Worm (Caenorhabditis elegans) whole organism, L4 larva: Measurements from ENCODE around the gene T04C4.3.

ENCODE experiments used
- F10B5.3 ChIP-seq: sonication (generic microtip); optimal IDR thresholded peaks from 2 replicates; lab custom pipeline; 2016; ENCODE audit warnings: mild to moderate bottlenecking, missing genetic modification characterization, missing compliant biosample characterization
- R02D3.7 ChIP-seq: fragments of 150-350 bp; sonication (generic microtip); optimal IDR thresholded peaks from 3 replicates; lab custom pipeline; 2014; ENCODE audit warnings: missing biosample characterization, missing genetic modification characterization
- T20F7.1 ChIP-seq: fragments of 200-800 bp; sonication (Bioruptor generic); optimal IDR thresholded peaks from 2 replicates; lab custom pipeline; 2018; ENCODE audit warnings: mild to moderate bottlenecking, missing genetic modification characterization, missing compliant biosample characterization
- Y75B8A.6 ChIP-seq: fragments of 200-800 bp; sonication (Bioruptor generic); IDR thresholded peaks from 2 replicates; pipeline ENCODE4 v1.3.6; 2022; ENCODE audit warnings: missing genetic modification reagents, missing genetic modification characterization, missing compliant biosample characterization
- ZK337.2 ChIP-seq: fragments of 200-800 bp; sonication (Bioruptor generic); IDR thresholded peaks from 2 replicates; pipeline ENCODE4 v1.3.6; 2022; ENCODE audit warnings: missing genetic modification reagents, missing genetic modification characterization, missing compliant biosample characterization
- aha-1 ChIP-seq: fragments of 150-350 bp; peaks from one replicate; lab custom pipeline; 2014; ENCODE audit warnings: missing biosample characterization, missing genetic modification characterization
- aly-2 ChIP-seq: sonication (generic microtip); optimal IDR thresholded peaks from 2 replicates; lab custom pipeline; 2018; ENCODE audit warnings: missing biosample characterization, missing genetic modification characterization
- ceh-28 ChIP-seq: fragments of 150-350 bp; optimal IDR thresholded peaks from 2 replicates; lab custom pipeline; 2014; ENCODE audit warnings: missing biosample characterization, missing genetic modification reagents, missing genetic modification characterization
- cey-2 ChIP-seq: sonication (generic microtip); optimal IDR thresholded peaks from 3 replicates; lab custom pipeline; 2017; ENCODE audit warnings: missing genetic modification characterization, mild to moderate bottlenecking, missing compliant biosample characterization, antibody characterized with exemption, borderline replicate concordance; ENCODE audit not compliant: insufficient read depth
- ctbp-1 ChIP-seq: fragments of 200-800 bp; sonication (Bioruptor generic); IDR thresholded peaks from 2 replicates; pipeline ENCODE4 v1.3.6; 2022; ENCODE audit warnings: missing genetic modification reagents, missing genetic modification characterization, missing compliant biosample characterization
- daf-16 ChIP-seq, 3 experiments: sonication (generic microtip); optimal IDR thresholded peaks; 2 replicates each; lab custom pipeline; 2016 to 2017; ENCODE audit warnings: missing genetic modification characterization in 3 of 3, missing genetic modification reagents in 3 of 3, mild to moderate bottlenecking in 2 of 3, missing compliant biosample characterization in 2 of 3, missing biosample characterization in 1 of 3, moderate library complexity in 1 of 3
- daf-8 ChIP-seq: fragments of 200-800 bp; sonication (Bioruptor generic); IDR thresholded peaks from 2 replicates; pipeline ENCODE4 v1.3.6; 2022; ENCODE audit warnings: missing genetic modification characterization, missing compliant biosample characterization
- dmd-9 ChIP-seq: fragments of 200-800 bp; sonication (Bioruptor generic); IDR thresholded peaks from 2 replicates; pipeline ENCODE4 v1.3.6; 2022; ENCODE audit warnings: missing genetic modification reagents, missing genetic modification characterization, missing compliant biosample characterization
- dve-1 ChIP-seq: sonication (generic microtip); optimal IDR thresholded peaks from 2 replicates; lab custom pipeline; 2017; ENCODE audit warnings: antibody characterized with exemption, mild to moderate bottlenecking, missing genetic modification characterization, missing compliant biosample characterization; ENCODE audit not compliant: insufficient read depth
- fkh-10 ChIP-seq: fragments of 150-350 bp; optimal IDR thresholded peaks from 2 replicates; lab custom pipeline; 2014; ENCODE audit warnings: missing biosample characterization, missing genetic modification reagents, missing genetic modification characterization
- gei-8 ChIP-seq: fragments of 200-800 bp; sonication (Bioruptor generic); optimal IDR thresholded peaks from 2 replicates; lab custom pipeline; 2018; ENCODE audit warnings: mild to moderate bottlenecking, missing genetic modification characterization, missing compliant biosample characterization
- hif-1 ChIP-seq, 2 experiments: sonication (generic microtip); optimal IDR thresholded peaks; 2 replicates each; lab custom pipeline; 2016 to 2017; ENCODE audit warnings: missing compliant biosample characterization in 2 of 2, missing genetic modification characterization in 2 of 2, missing genetic modification reagents in 2 of 2, missing genotype in 2 of 2, mild to moderate bottlenecking in 1 of 2
- hlh-11 ChIP-seq: fragments of 200-800 bp; sonication (Bioruptor generic); optimal IDR thresholded peaks from 2 replicates; lab custom pipeline; 2018; ENCODE audit warnings: mild to moderate bottlenecking, missing genetic modification characterization, missing compliant biosample characterization
- hmg-1.1 ChIP-seq: fragments of 200-800 bp; sonication (Bioruptor generic); IDR thresholded peaks from 2 replicates; pipeline ENCODE4 v1.3.6; 2022; ENCODE audit warnings: missing genetic modification reagents, missing genetic modification characterization, missing compliant biosample characterization
- lin-13 ChIP-seq: fragments of 150-350 bp; optimal IDR thresholded peaks from 2 replicates; lab custom pipeline; 2014; ENCODE audit warnings: missing biosample characterization, missing genetic modification reagents, missing genetic modification characterization
- lin-29 ChIP-seq: fragments of 200-800 bp; sonication (Bioruptor generic); IDR thresholded peaks from 2 replicates; pipeline ENCODE4 v1.3.6; 2022; ENCODE audit warnings: missing genetic modification reagents, missing genetic modification characterization, missing compliant biosample characterization
- lir-3 ChIP-seq: sonication (generic microtip); optimal IDR thresholded peaks from 2 replicates; lab custom pipeline; 2016; ENCODE audit warnings: mild to moderate bottlenecking, missing genetic modification characterization, missing compliant biosample characterization
- madf-5 ChIP-seq, 2 experiments: fragments of 200-800 bp; sonication (Bioruptor generic); IDR thresholded peaks; 2 replicates each; pipeline ENCODE4 v1.3.6; 2022; ENCODE audit warnings: missing compliant biosample characterization in 2 of 2, missing genetic modification characterization in 2 of 2
- nhr-10 ChIP-seq: fragments of 150-350 bp; optimal IDR thresholded peaks from 2 replicates; lab custom pipeline; 2014; ENCODE audit warnings: missing biosample characterization, missing genetic modification characterization
- nhr-48 ChIP-seq: sonication (generic microtip); optimal IDR thresholded peaks from 2 replicates; lab custom pipeline; 2016; ENCODE audit warnings: mild to moderate bottlenecking, missing genetic modification characterization, missing compliant biosample characterization
- nhr-77 ChIP-seq: fragments of 150-350 bp; optimal IDR thresholded peaks from 2 replicates; lab custom pipeline; 2014; ENCODE audit warnings: missing biosample characterization, missing genetic modification characterization
- pha-4 ChIP-seq, 2 experiments: fragments of 150-350 bp in 1 of 2; fragments of 200-800 bp in 1 of 2; sonication (Bioruptor generic) in 1 of 2; IDR thresholded peaks in 1 of 2; optimal IDR thresholded peaks in 1 of 2; 2 replicates each; pipeline versions ENCODE4 v1.3.6 to Lab custom; 2014 to 2022; ENCODE audit warnings: missing genetic modification characterization in 2 of 2, missing genetic modification reagents in 2 of 2, missing biosample characterization in 1 of 2, missing compliant biosample characterization in 1 of 2
- set-16 ChIP-seq: fragments of 200-800 bp; sonication (Bioruptor generic); IDR thresholded peaks from 2 replicates; pipeline ENCODE4 v1.3.6; 2022; ENCODE audit warnings: missing genetic modification reagents, missing genetic modification characterization, missing compliant biosample characterization
- snpc-1.2 ChIP-seq: fragments of 200-800 bp; sonication (Bioruptor generic); IDR thresholded peaks from 2 replicates; pipeline ENCODE4 v1.3.6; 2022; ENCODE audit warnings: missing genetic modification reagents, missing genetic modification characterization, missing compliant biosample characterization
- spr-3 ChIP-seq: fragments of 200-800 bp; sonication (Bioruptor generic); optimal IDR thresholded peaks from 2 replicates; lab custom pipeline; 2018; ENCODE audit warnings: mild to moderate bottlenecking, missing genetic modification characterization, missing compliant biosample characterization
- tra-1 ChIP-seq: fragments of 200-800 bp; sonication (Bioruptor generic); IDR thresholded peaks from 2 replicates; pipeline ENCODE4 v1.3.6; 2022; ENCODE audit warnings: missing genetic modification reagents, missing genetic modification characterization, missing compliant biosample characterization
- vab-7 ChIP-seq: fragments of 200-800 bp; sonication (Bioruptor generic); IDR thresholded peaks from 2 replicates; pipeline ENCODE4 v1.3.6; 2022; ENCODE audit warnings: missing genetic modification reagents, missing genetic modification characterization, missing compliant biosample characterization
- zfp-2 ChIP-seq: sonication (generic microtip); optimal IDR thresholded peaks from 2 replicates; lab custom pipeline; 2016; ENCODE audit warnings: mild to moderate bottlenecking, missing genetic modification characterization, missing compliant biosample characterization
- zip-2 ChIP-seq: fragments of 150-350 bp; optimal IDR thresholded peaks from 2 replicates; lab custom pipeline; 2014; ENCODE audit warnings: missing biosample characterization, missing genetic modification characterization
- ztf-11 ChIP-seq: fragments of 150-350 bp; optimal IDR thresholded peaks from 2 replicates; lab custom pipeline; 2014; ENCODE audit warnings: missing biosample characterization, missing genetic modification characterization

Gene T04C4.3

ce11 chrIV:2177545-2177944 is 39.1 kb downstream of the T04C4.3 start, which contains the start of gene hrpu-2 (continued):
- peak; percentile 78 for TF ChIP-seq hmg-1.1 (GFP tag; lab: Robert Waterston, UW)
- no peak for TF ChIP-seq snpc-1.2
- TF ChIP-seq spr-3 (GFP tag; lab: Kevin White, UChicago) = peak; percentile 62
- peak; percentile 82 for TF ChIP-seq dve-1 (tag; lab: Kevin White, UChicago)
- TF ChIP-seq dmd-9 (GFP tag; lab: Robert Waterston, UW) = peak; percentile 67; the same call in 1 of the 2 replicates
- TF ChIP-seq lir-3 (tag; lab: Kevin White, UChicago) = no peak
- TF ChIP-seq lin-13 (GFP tag; lab: Kevin White, UChicago) = peak; percentile 85
- peak; percentile 9 for TF ChIP-seq nhr-77 (tag; lab: Kevin White, UChicago)
- TF ChIP-seq ZK337.2 (GFP tag; lab: Robert Waterston, UW) = no peak
- TF ChIP-seq hlh-11 (tag; lab: Kevin White, UChicago) = peak; percentile 73
- peak; percentile 57 for TF ChIP-seq F10B5.3 (tag; lab: Kevin White, UChicago)
- peak; percentile 55; the same call in 1 of the 2 replicates for TF ChIP-seq ctbp-1 (GFP tag; lab: Robert Waterston, UW)

- TF ChIP-seq tra-1 (GFP tag; lab: Robert Waterston, UW) (0 out of 2 replicates have a peak, but pooled peaks have one; percentile 38), set-16 (peak; percentile 37; the same call in 1 of the 2 replicates), lin-29 (GFP tag; lab: Robert Waterston, UW) (no peak)
- TF ChIP-seq, all 104 proteins: peak for 2
Observed at ce11 chrIV:2175291-2175690, 41.4 kb downstream of the T04C4.3 start, which contains the start of gene C54E4.1. Gene C54E4.1 (plus strand): TSS chrIV:2175591.

- TF ChIP-seq daf-16 (GFP tag; optimal IDR thresholded peaks at IDR 0.05; lab: Kevin White, UChicago) (no peak), daf-16 (tag; optimal IDR thresholded peaks at IDR 0.05; lab: Kevin White, UChicago) (no peak), F10B5.3 (tag; lab: Kevin White, UChicago) (no peak), aha-1 (tag; lab: Kevin White, UChicago) (peak; percentile 4), zip-2 (tag; lab: Kevin White, UChicago) (no peak), lin-29 (GFP tag; lab: Robert Waterston, UW) (no peak), vab-7 (GFP tag; lab: Robert Waterston, UW) (no peak), nhr-10 (no peak), snpc-1.2 (no peak), nhr-48 (tag; lab: Kevin White, UChicago) (no peak), ztf-11 (tag; lab: Kevin White, UChicago) (no peak), gei-8 (GFP tag; lab: Kevin White, UChicago) (no peak), T20F7.1 (GFP tag; lab: Kevin White, UChicago) (no peak), daf-8 (no peak), fkh-10 (GFP tag; lab: Kevin White, UChicago) (peak; percentile 28), ceh-28 (tag; lab: Kevin White, UChicago) (no peak), hif-1 (tag; optimal IDR thresholded peaks at IDR 0.05; lab: Kevin White, UChicago) (no peak), pha-4 (GFP tag; IDR thresholded peaks at IDR 0.05; lab: Robert Waterston, UW) (no peak), pha-4 (tag; optimal IDR thresholded peaks at IDR 0.05; lab: Kevin White, UChicago) (no peak), ctbp-1 (GFP tag; lab: Robert Waterston, UW) (peak; percentile 49; the same call in 1 of the 2 replicates), zfp-2 (tag; lab: Kevin White, UChicago) (no peak), madf-5 (GFP tag; IDR thresholded peaks at IDR 0.05; lab: Robert Waterston, UW) (no peak), aly-2 (tag; lab: Kevin White, UChicago) (no peak), Y75B8A.6 (GFP tag; lab: Robert Waterston, UW) (no peak), cey-2 (tag; lab: Kevin White, UChicago) (no peak), R02D3.7 (no peak)
Observed at ce11 chrIV:2172880-2173279, 43.8 kb downstream of the T04C4.3 start.
